Comparison of ENCODE assay signal across 5 fruit fly cellular contexts in genomic region chrX:5075842-5076413, dm6.
A peak's percentile ranks its signal among the peaks of the same experiment; 100 is the strongest.
TF ChIP-seq lines count a peak whose summit lies in the region.

No protein-coding gene starts in this region.

- no peak for TF ChIP-seq CTCF in whole organism, embryonic (GFP tag; optimal IDR thresholded peaks at IDR 0.05; lab: Kevin White, UChicago)

TF ChIP-seq in whole organism, adult, 20 proteins besides CTCF, POLR2A, EP300 and RAD21:
- TF ChIP-seq Clk (GFP tag; optimal IDR thresholded peaks at IDR 0.05; lab: Kevin White, UChicago) (no peak), CG33017 (tag; optimal IDR thresholded peaks at IDR 0.05; lab: Kevin White, UChicago) (peak; percentile 17), pad (GFP tag; optimal IDR thresholded peaks at IDR 0.05; lab: Kevin White, UChicago) (no peak)

TF ChIP-seq in whole organism, embryonic, 481 proteins besides CTCF, POLR2A, EP300 and RAD21 (continues in another document):
- TF ChIP-seq jigr1 (GFP tag; IDR thresholded peaks at IDR 0.05; lab: Robert Waterston, UW): no peak
- TF ChIP-seq sob (GFP tag; IDR thresholded peaks at IDR 0.05; lab: Robert Waterston, UW): 0 out of 2 replicates have a peak, but pooled peaks have one; percentile 13
- no peak for TF ChIP-seq CG16779 (GFP tag; IDR thresholded peaks at IDR 0.05; lab: Robert Waterston, UW)
- peak; percentile 5; the same call in 1 of the 2 replicates for TF ChIP-seq slbo (GFP tag; IDR thresholded peaks at IDR 0.05; lab: Robert Waterston, UW)
- no peak for TF ChIP-seq CG6854 (GFP tag; optimal IDR thresholded peaks at IDR 0.05; lab: Kevin White, UChicago)
- no peak for TF ChIP-seq hth (optimal IDR thresholded peaks at IDR 0.05; lab: Kevin White, UChicago)
- no peak for TF ChIP-seq yki (optimal IDR thresholded peaks at IDR 0.05; lab: Kevin White, UChicago)
- no peak for TF ChIP-seq CG30431 (GFP tag; optimal IDR thresholded peaks at IDR 0.05; lab: Kevin White, UChicago)
- TF ChIP-seq Nf-YB (GFP tag; optimal IDR thresholded peaks at IDR 0.05; lab: Kevin White, UChicago): no peak
- no peak for TF ChIP-seq gt (GFP tag; IDR thresholded peaks at IDR 0.05; lab: Robert Waterston, UW)
- TF ChIP-seq CG10565 (GFP tag; optimal IDR thresholded peaks at IDR 0.05; lab: Kevin White, UChicago): no peak
- TF ChIP-seq ci (GFP tag; IDR thresholded peaks at IDR 0.05; lab: Robert Waterston, UW): no peak
- no peak for TF ChIP-seq ase (GFP tag; IDR thresholded peaks at IDR 0.05; lab: Robert Waterston, UW)
- TF ChIP-seq phol (tag; optimal IDR thresholded peaks at IDR 0.05; lab: Kevin White, UChicago): no peak
- no peak for TF ChIP-seq CG7556 (GFP tag; optimal IDR thresholded peaks at IDR 0.05; lab: Kevin White, UChicago)
- TF ChIP-seq Usf (GFP tag; optimal IDR thresholded peaks at IDR 0.05; lab: Kevin White, UChicago): no peak
- no peak for TF ChIP-seq CG8290 (GFP tag; optimal IDR thresholded peaks at IDR 0.05; lab: Kevin White, UChicago)
- TF ChIP-seq CG8290 (tag; optimal IDR thresholded peaks at IDR 0.05; lab: Kevin White, UChicago): no peak
- peak; percentile 7; the same call in 1 of the 3 replicates for TF ChIP-seq row (GFP tag; IDR thresholded peaks at IDR 0.05; lab: Robert Waterston, UW)
- TF ChIP-seq slou (GFP tag; optimal IDR thresholded peaks at IDR 0.05; lab: Kevin White, UChicago): no peak
- TF ChIP-seq CG33557 (GFP tag; optimal IDR thresholded peaks at IDR 0.05; lab: Kevin White, UChicago): no peak
- TF ChIP-seq Ets97D (GFP tag; optimal IDR thresholded peaks at IDR 0.05; lab: Kevin White, UChicago): no peak
- TF ChIP-seq CG17612 (GFP tag; IDR thresholded peaks at IDR 0.05; lab: Robert Waterston, UW): no peak

TF ChIP-seq in whole organism, prepupa, 60 proteins besides CTCF, POLR2A, EP300 and RAD21 (continues in another document):
- TF ChIP-seq CG7368 (GFP tag; optimal IDR thresholded peaks at IDR 0.05; lab: Kevin White, UChicago) (no peak), lz (GFP tag; optimal IDR thresholded peaks at IDR 0.05; lab: Kevin White, UChicago) (peak; percentile 4), achi (GFP tag; optimal IDR thresholded peaks at IDR 0.05; lab: Kevin White, UChicago) (peak; percentile 12), CG11762 (GFP tag; optimal IDR thresholded peaks at IDR 0.05; lab: Kevin White, UChicago; ENCODE audit: insufficient read depth) (no peak), net (GFP tag; optimal IDR thresholded peaks at IDR 0.05; lab: Kevin White, UChicago) (peak; percentile 21), CG6792 (GFP tag; optimal IDR thresholded peaks at IDR 0.05; lab: Kevin White, UChicago) (peak; percentile 9), CG31627 (GFP tag; optimal IDR thresholded peaks at IDR 0.05; lab: Kevin White, UChicago) (peak; percentile 13), esn (GFP tag; optimal IDR thresholded peaks at IDR 0.05; lab: Kevin White, UChicago) (peak; percentile 27), svp (GFP tag; lab: Kevin White, UChicago) (peak; percentile 53), Sox14 (GFP tag; optimal IDR thresholded peaks at IDR 0.05; lab: Kevin White, UChicago) (peak; percentile 11), CG8119 (GFP tag; IDR thresholded peaks at IDR 0.05; lab: Robert Waterston, UW) (peak; percentile 38; the same call in 1 of the 3 replicates), topi (GFP tag; optimal IDR thresholded peaks at IDR 0.05; lab: Kevin White, UChicago) (peak; percentile 20), CG15336 (GFP tag; IDR thresholded peaks at IDR 0.05; lab: Robert Waterston, UW) (no peak), CG11902 (GFP tag; optimal IDR thresholded peaks at IDR 0.05; lab: Kevin White, UChicago) (no peak), OdsH (GFP tag; optimal IDR thresholded peaks at IDR 0.05; lab: Kevin White, UChicago) (peak; percentile 25), fd85E (GFP tag; optimal IDR thresholded peaks at IDR 0.05; lab: Kevin White, UChicago) (no peak), Sox102F (GFP tag; optimal IDR thresholded peaks at IDR 0.05; lab: Kevin White, UChicago) (peak; percentile 4), CG11294 (GFP tag; IDR thresholded peaks at IDR 0.05; lab: Robert Waterston, UW) (no peak), Smox (GFP tag; optimal IDR thresholded peaks at IDR 0.05; lab: Kevin White, UChicago) (peak; percentile 15), CG10669 (GFP tag; optimal IDR thresholded peaks at IDR 0.05; lab: Kevin White, UChicago) (no peak), Gug (GFP tag; IDR thresholded peaks at IDR 0.05; lab: Robert Waterston, UW) (no peak), Ets21C (GFP tag; optimal IDR thresholded peaks at IDR 0.05; lab: Kevin White, UChicago) (no peak), Met (GFP tag; optimal IDR thresholded peaks at IDR 0.05; lab: Kevin White, UChicago) (peak; percentile 22)

TF ChIP-seq in whole organism, pupa, 21 proteins besides CTCF, POLR2A, EP300 and RAD21:
- TF ChIP-seq Pif1A (GFP tag; optimal IDR thresholded peaks at IDR 0.05; lab: Kevin White, UChicago) (peak; percentile 11), CG13204 (GFP tag; optimal IDR thresholded peaks at IDR 0.05; lab: Kevin White, UChicago) (no peak), EcR (GFP tag; optimal IDR thresholded peaks at IDR 0.05; lab: Kevin White, UChicago) (no peak), CG15710 (tag; optimal IDR thresholded peaks at IDR 0.05; lab: Kevin White, UChicago) (no peak), CG4496 (GFP tag; IDR thresholded peaks at IDR 0.05; lab: Robert Waterston, UW) (0 out of 3 replicates have a peak, but pooled peaks have one; percentile 42), CG8159 (tag; optimal IDR thresholded peaks at IDR 0.05; lab: Kevin White, UChicago) (peak; percentile 14), CG32121 (GFP tag; IDR thresholded peaks at IDR 0.05; lab: Robert Waterston, UW) (peak; percentile 23; the same call in 1 of the 2 replicates), CG17806 (tag; optimal IDR thresholded peaks at IDR 0.05; lab: Kevin White, UChicago) (peak; percentile 2), CG12605 (GFP tag; IDR thresholded peaks at IDR 0.05; lab: Robert Waterston, UW) (no peak), CG8301 (tag; optimal IDR thresholded peaks at IDR 0.05; lab: Kevin White, UChicago) (peak; percentile 1), CG14655 (GFP tag; optimal IDR thresholded peaks at IDR 0.05; lab: Kevin White, UChicago) (no peak), CG9948 (tag; optimal IDR thresholded peaks at IDR 0.05; lab: Kevin White, UChicago) (no peak)

TF ChIP-seq in whole organism, wandering third instar larva, 38 proteins besides CTCF, POLR2A, EP300 and RAD21:
- TF ChIP-seq Mio (GFP tag; optimal IDR thresholded peaks at IDR 0.05; lab: Kevin White, UChicago) (no peak), CG9705 (GFP tag; optimal IDR thresholded peaks at IDR 0.05; lab: Kevin White, UChicago) (no peak), foxo (GFP tag; optimal IDR thresholded peaks at IDR 0.05; lab: Kevin White, UChicago) (peak in 1 of 2 experiments; percentile 16), tai (GFP tag; optimal IDR thresholded peaks at IDR 0.05; lab: Kevin White, UChicago) (no peak), h (GFP tag; optimal IDR thresholded peaks at IDR 0.05; lab: Kevin White, UChicago) (peak; percentile 5), rgr (GFP tag; optimal IDR thresholded peaks at IDR 0.05; lab: Kevin White, UChicago) (peak; percentile 15)
TF ChIP-seq in whole organism, wandering third instar larva: peak in this region for 3.
